Fruit fly (Drosophila melanogaster): ENCODE data around the gene CG9459.

Gene CG9459

dm6 chr3R:9857785-9858184 is 39.6 kb upstream of the CG9459 start (continued):
- TF ChIP-seq Deaf1 (tag; optimal IDR thresholded peaks at IDR 0.05) (peak; percentile 4), CG12071 (GFP tag; optimal IDR thresholded peaks at IDR 0.05) (no peak), Aef1 (GFP tag; IDR thresholded peaks at IDR 0.05) (no peak), Dll (GFP tag; IDR thresholded peaks at IDR 0.05; ENCODE audit: partially characterized antibody) (no peak), Awh (GFP tag; IDR thresholded peaks at IDR 0.05) (no peak), unpg (GFP tag; optimal IDR thresholded peaks at IDR 0.05) (peak; percentile 39), cato (GFP tag; optimal IDR thresholded peaks at IDR 0.05; ENCODE audit: borderline replicate concordance) (no peak), CG7745 (tag; optimal IDR thresholded peaks at IDR 0.05) (no peak), CG8478 (optimal IDR thresholded peaks at IDR 0.05) (no peak), Sox102F (GFP tag; optimal IDR thresholded peaks at IDR 0.05) (peak; percentile 43), CG15479 (GFP tag; optimal IDR thresholded peaks at IDR 0.05) (no peak), dmrt99B (tag; optimal IDR thresholded peaks at IDR 0.05) (peak; percentile 62), fd102C (GFP tag; optimal IDR thresholded peaks at IDR 0.05) (no peak), CoRest (tag; optimal IDR thresholded peaks at IDR 0.05) (peak; percentile 25), p53 (GFP tag; optimal IDR thresholded peaks at IDR 0.05) (no peak), Sox100B (GFP tag; optimal IDR thresholded peaks at IDR 0.05) (peak; percentile 46), CG2875 (GFP tag; optimal IDR thresholded peaks at IDR 0.05) (no peak), TFAM (GFP tag; optimal IDR thresholded peaks at IDR 0.05) (no peak), CG6813 (GFP tag; optimal IDR thresholded peaks at IDR 0.05) (peak; percentile 6), CG6654 (GFP tag; optimal IDR thresholded peaks at IDR 0.05) (no peak), Atf3 (GFP tag; optimal IDR thresholded peaks at IDR 0.05) (no peak), CG13424 (tag; optimal IDR thresholded peaks at IDR 0.05) (peak; percentile 21), CG10147 (GFP tag; optimal IDR thresholded peaks at IDR 0.05) (peak; percentile 17), Fer1 (GFP tag; optimal IDR thresholded peaks at IDR 0.05) (peak; percentile 61), pzg (GFP tag; optimal IDR thresholded peaks at IDR 0.05) (no peak), CG3163 (GFP tag; optimal IDR thresholded peaks at IDR 0.05) (no peak), dysf (GFP tag; IDR thresholded peaks at IDR 0.05) (peak; percentile 49; the same call in 2 of the 3 replicates), CG30403 (GFP tag; optimal IDR thresholded peaks at IDR 0.05) (peak; percentile 22)

DNA sequence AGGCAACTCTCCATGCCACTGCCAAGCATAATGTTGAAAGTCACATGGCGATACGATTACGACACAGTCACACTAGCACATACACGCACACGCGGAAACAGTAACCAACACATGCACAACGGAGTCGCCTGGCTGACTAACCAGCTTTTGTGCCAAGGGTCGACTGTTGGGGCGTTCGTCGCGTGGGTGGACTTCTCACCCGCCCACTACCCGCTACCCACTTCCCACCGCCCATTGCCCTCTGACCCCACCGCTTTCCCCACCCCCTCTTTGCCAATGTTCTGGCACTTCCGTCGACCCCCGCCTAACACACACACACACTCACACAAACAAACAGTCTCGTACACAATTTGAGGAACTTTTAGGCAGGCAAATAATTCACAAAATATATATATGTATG is 33.5 kb upstream of the CG9459 start:
- TF ChIP-seq D19B (GFP tag; optimal IDR thresholded peaks at IDR 0.05), result peak; percentile 25
- no peak for TF ChIP-seq CG10543 (GFP tag; optimal IDR thresholded peaks at IDR 0.05)
- TF ChIP-seq sisA (GFP tag; IDR thresholded peaks at IDR 0.05), result no peak
- no peak for TF ChIP-seq CG17328 (GFP tag; IDR thresholded peaks at IDR 0.05)
- no peak for TF ChIP-seq tio (GFP tag; optimal IDR thresholded peaks at IDR 0.05)
- TF ChIP-seq cg (GFP tag; optimal IDR thresholded peaks at IDR 0.05), result peak; percentile 11
- no peak for TF ChIP-seq Deaf1 (tag; optimal IDR thresholded peaks at IDR 0.05)
- TF ChIP-seq CG4404 (GFP tag; IDR thresholded peaks at IDR 0.05), result no peak
- TF ChIP-seq CG18619 (GFP tag; optimal IDR thresholded peaks at IDR 0.05), result no peak
- TF ChIP-seq Hr78 (GFP tag; optimal IDR thresholded peaks at IDR 0.05), result peak in 1 of 2 experiments; percentile 27
- TF ChIP-seq pnt (GFP tag; optimal IDR thresholded peaks at IDR 0.05), result no peak
- TF ChIP-seq fd96Cb (tag; optimal IDR thresholded peaks at IDR 0.05), result no peak
- TF ChIP-seq CG32532 (GFP tag; IDR thresholded peaks at IDR 0.05), result peak; percentile 6; the same call in 1 of the 2 replicates
- TF ChIP-seq CG17186 (GFP tag; optimal IDR thresholded peaks at IDR 0.05), result no peak
- TF ChIP-seq lab (GFP tag; optimal IDR thresholded peaks at IDR 0.05), result peak; percentile 58
- TF ChIP-seq CG11247 (GFP tag; IDR thresholded peaks at IDR 0.05), result no peak
- TF ChIP-seq CG2116 (GFP tag; optimal IDR thresholded peaks at IDR 0.05), result no peak
- no peak for TF ChIP-seq aop (GFP tag; IDR thresholded peaks at IDR 0.05)
- TF ChIP-seq fd64A (GFP tag; optimal IDR thresholded peaks at IDR 0.05), result no peak
- no peak for TF ChIP-seq CG6689 (GFP tag; IDR thresholded peaks at IDR 0.05)
- TF ChIP-seq stc (GFP tag; IDR thresholded peaks at IDR 0.05), result no peak
- TF ChIP-seq CG10147 (GFP tag; optimal IDR thresholded peaks at IDR 0.05), result peak; percentile 10
- TF ChIP-seq CG18262 (tag; optimal IDR thresholded peaks at IDR 0.05), result no peak
- no peak for TF ChIP-seq slbo (GFP tag; IDR thresholded peaks at IDR 0.05)
- peak; percentile 19 for TF ChIP-seq cwo (GFP tag; optimal IDR thresholded peaks at IDR 0.05)

All from whole organism, embryonic.